Fruit fly (Drosophila melanogaster): ENCODE data around the gene stet.

dm6 chr3L:1536487-1537337, 47.4 kb upstream of the stet start, which contains the start of the genes CG12091 and pns:
- no peak for TF ChIP-seq Sin3A (optimal IDR thresholded peaks at IDR 0.05)
- no peak for TF ChIP-seq h (optimal IDR thresholded peaks at IDR 0.05)
- no peak for TF ChIP-seq psq (optimal IDR thresholded peaks at IDR 0.05)
- no peak for TF ChIP-seq insv (optimal IDR thresholded peaks at IDR 0.05)
- no peak for TF ChIP-seq ttk (optimal IDR thresholded peaks at IDR 0.05)
- no peak for TF ChIP-seq Myc (optimal IDR thresholded peaks at IDR 0.05)
